Fruit fly (Drosophila melanogaster): ENCODE measurements around the gene CG14369.

DNA sequence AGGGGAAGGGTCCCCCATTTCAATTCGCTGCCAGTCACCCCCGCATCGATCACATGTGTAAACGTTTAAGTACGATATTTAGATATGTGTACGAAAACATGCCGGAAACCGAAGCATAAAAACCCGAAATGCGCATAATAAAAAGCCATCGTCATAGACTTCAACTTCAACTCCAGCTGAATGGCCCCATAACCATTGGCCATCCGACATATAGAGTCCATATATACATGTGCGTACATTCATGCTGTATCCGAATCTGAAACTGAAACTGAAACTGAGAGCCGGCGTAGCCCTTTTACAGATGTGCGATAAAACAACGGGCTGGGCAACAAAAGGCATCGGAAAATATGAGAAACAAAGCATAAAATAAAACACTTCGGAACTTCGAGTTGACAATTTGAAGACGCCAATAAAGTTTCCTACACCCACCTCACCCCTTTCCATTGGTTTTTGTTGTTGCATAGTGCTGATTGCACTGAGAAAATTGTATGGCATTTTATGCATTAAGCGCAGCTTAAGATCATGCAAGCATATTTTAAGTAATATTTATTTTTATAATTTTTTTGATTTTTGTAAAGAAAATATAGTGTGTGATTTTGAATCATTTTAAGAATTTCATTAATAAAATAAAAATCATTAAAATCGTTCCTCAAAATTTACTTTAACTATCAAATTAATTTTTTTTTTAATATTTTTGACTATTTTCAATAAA, 44.6 kb downstream of the CG14369 start:
- no peak for TF ChIP-seq Camta (GFP tag; optimal IDR thresholded peaks at IDR 0.05)
- no peak for TF ChIP-seq pan (optimal IDR thresholded peaks at IDR 0.05)
- TF ChIP-seq pan (GFP tag; optimal IDR thresholded peaks at IDR 0.05 in 1 of 2, IDR thresholded peaks at IDR 0.05 in 1 of 2): no peak
- TF ChIP-seq CTCF (GFP tag; optimal IDR thresholded peaks at IDR 0.05): no peak
- TF ChIP-seq CG15514 (GFP tag; optimal IDR thresholded peaks at IDR 0.05): no peak
- TF ChIP-seq CG15479 (GFP tag; optimal IDR thresholded peaks at IDR 0.05): no peak
- no peak for TF ChIP-seq emc (GFP tag; optimal IDR thresholded peaks at IDR 0.05)

All from whole organism, embryonic.